Worm (Caenorhabditis elegans) whole organism, late embryonic: ENCODE measurements around the gene B0496.2.
A peak's percentile ranks its signal among the peaks of the same experiment; 100 is the strongest.

Experiments used
- C08G9.2 ChIP-seq: sonication (generic microtip); optimal IDR thresholded peaks from 2 replicates; lab custom pipeline; 2016; ENCODE audit warnings: mild to moderate bottlenecking, missing genetic modification characterization, moderate library complexity, missing compliant biosample characterization
- C38D4.7 ChIP-seq: fragments of 200-800 bp; sonication (Bioruptor generic); optimal IDR thresholded peaks from 2 replicates; lab custom pipeline; 2018; ENCODE audit warnings: mild to moderate bottlenecking, missing genetic modification characterization, moderate library complexity, missing compliant biosample characterization
- F13H6.1 ChIP-seq: sonication (generic microtip); optimal IDR thresholded peaks from 2 replicates; lab custom pipeline; 2016; ENCODE audit warnings: missing genetic modification characterization, missing compliant biosample characterization
- K02D7.2 ChIP-seq: sonication (generic microtip); optimal IDR thresholded peaks from 2 replicates; lab custom pipeline; 2017; ENCODE audit warnings: mild to moderate bottlenecking, missing genetic modification characterization, missing compliant biosample characterization
- K09A11.1 ChIP-seq: sonication (generic microtip); optimal IDR thresholded peaks from 2 replicates; lab custom pipeline; 2017; ENCODE audit warnings: antibody characterized with exemption, mild to moderate bottlenecking, missing genetic modification characterization, missing compliant biosample characterization; ENCODE audit not compliant: insufficient read depth
- T23F11.4 ChIP-seq: fragments of 200-800 bp; sonication (Bioruptor generic); optimal IDR thresholded peaks from 2 replicates; lab custom pipeline; 2018; ENCODE audit warnings: mild to moderate bottlenecking, missing genetic modification characterization, missing compliant biosample characterization
- ama-1 ChIP-seq: fragments of 150-350 bp; optimal IDR thresholded peaks from 2 replicates; lab custom pipeline; 2014
- ceh-14 ChIP-seq: sonication (generic microtip); optimal IDR thresholded peaks from 2 replicates; lab custom pipeline; 2016; ENCODE audit warnings: missing genotype, missing genetic modification characterization, missing compliant biosample characterization
- ceh-18 ChIP-seq: sonication (generic microtip); optimal IDR thresholded peaks from 2 replicates; lab custom pipeline; 2016; ENCODE audit warnings: missing genetic modification characterization, missing compliant biosample characterization
- ceh-2 ChIP-seq: sonication (generic microtip); optimal IDR thresholded peaks from 2 replicates; lab custom pipeline; 2016; ENCODE audit warnings: missing genotype, missing genetic modification characterization, missing compliant biosample characterization
- ceh-22 ChIP-seq: sonication (generic microtip); optimal IDR thresholded peaks from 2 replicates; lab custom pipeline; 2017; ENCODE audit warnings: missing biosample characterization, missing genetic modification characterization
- ceh-24 ChIP-seq: sonication (generic microtip); optimal IDR thresholded peaks from 2 replicates; lab custom pipeline; 2016; ENCODE audit warnings: mild to moderate bottlenecking, missing genetic modification characterization, missing compliant biosample characterization
- ceh-45 ChIP-seq: fragments of 200-800 bp; sonication (Bioruptor generic); IDR thresholded peaks from 2 replicates; pipeline ENCODE4 v1.3.6; 2022; ENCODE audit warnings: missing genetic modification reagents, missing genetic modification characterization, missing compliant biosample characterization
- ceh-48 ChIP-seq: sonication (generic microtip); optimal IDR thresholded peaks from 2 replicates; lab custom pipeline; 2016; ENCODE audit warnings: missing genetic modification characterization, inconsistent platforms, missing compliant biosample characterization
- ceh-9 ChIP-seq: sonication (generic microtip); optimal IDR thresholded peaks from 2 replicates; lab custom pipeline; 2016; ENCODE audit warnings: mild to moderate bottlenecking, missing genetic modification characterization, inconsistent platforms, missing compliant biosample characterization
- che-1 ChIP-seq: sonication (generic microtip); optimal IDR thresholded peaks from 2 replicates; lab custom pipeline; 2016; ENCODE audit warnings: mild to moderate bottlenecking, missing genetic modification characterization, missing compliant biosample characterization
- elt-2 ChIP-seq: sonication (generic microtip); optimal IDR thresholded peaks from 2 replicates; lab custom pipeline; 2016; ENCODE audit warnings: missing genetic modification reagents, missing genetic modification characterization, missing compliant biosample characterization
- elt-4 ChIP-seq: sonication (generic microtip); optimal IDR thresholded peaks from 2 replicates; lab custom pipeline; 2016; ENCODE audit warnings: missing genetic modification characterization, missing compliant biosample characterization
- ets-4 ChIP-seq: sonication (generic microtip); optimal IDR thresholded peaks from 2 replicates; lab custom pipeline; 2016; ENCODE audit warnings: missing genetic modification characterization, missing compliant biosample characterization
- fkh-6 ChIP-seq: sonication (generic microtip); optimal IDR thresholded peaks from 2 replicates; lab custom pipeline; 2016; ENCODE audit warnings: missing genetic modification characterization, missing compliant biosample characterization
- hlh-13 ChIP-seq: fragments of 200-800 bp; sonication (Bioruptor generic); optimal IDR thresholded peaks from 2 replicates; lab custom pipeline; 2018; ENCODE audit warnings: mild to moderate bottlenecking, missing genetic modification characterization, missing compliant biosample characterization
- hlh-15 ChIP-seq: sonication (generic microtip); optimal IDR thresholded peaks from 2 replicates; lab custom pipeline; 2016; ENCODE audit warnings: missing genetic modification characterization, missing compliant biosample characterization
- hlh-30 ChIP-seq: sonication (generic microtip); optimal IDR thresholded peaks from 2 replicates; lab custom pipeline; 2017; ENCODE audit warnings: antibody characterized with exemption, missing genetic modification characterization, missing compliant biosample characterization; ENCODE audit not compliant: insufficient read depth
- hlh-6 ChIP-seq: sonication (generic microtip); optimal IDR thresholded peaks from 2 replicates; lab custom pipeline; 2016; ENCODE audit warnings: missing genotype, missing genetic modification characterization, missing compliant biosample characterization
- hlh-8 ChIP-seq: sonication (generic microtip); optimal IDR thresholded peaks from 2 replicates; lab custom pipeline; 2016; ENCODE audit warnings: missing genotype, missing genetic modification characterization, missing compliant biosample characterization
- lim-6 ChIP-seq: sonication (generic microtip); optimal IDR thresholded peaks from 2 replicates; lab custom pipeline; 2016; ENCODE audit warnings: missing genetic modification characterization, missing compliant biosample characterization
- lin-11 ChIP-seq: fragments of 200-800 bp; sonication (Bioruptor generic); optimal IDR thresholded peaks from 2 replicates; lab custom pipeline; 2018; ENCODE audit warnings: mild to moderate bottlenecking, missing genetic modification characterization, missing compliant biosample characterization
- nfya-1 ChIP-seq: sonication (generic microtip); optimal IDR thresholded peaks from 2 replicates; lab custom pipeline; 2017; ENCODE audit warnings: missing genetic modification characterization, mild to moderate bottlenecking, missing compliant biosample characterization, antibody characterized with exemption, moderate library complexity
- nhr-11 ChIP-seq: fragments of 150-350 bp; optimal IDR thresholded peaks from 2 replicates; lab custom pipeline; 2014; ENCODE audit warnings: missing biosample characterization, missing genetic modification characterization
- nhr-232 ChIP-seq: sonication (generic microtip); optimal IDR thresholded peaks from 2 replicates; lab custom pipeline; 2016; ENCODE audit warnings: missing genetic modification characterization, missing compliant biosample characterization
- odd-2 ChIP-seq: sonication (generic microtip); optimal IDR thresholded peaks from 2 replicates; lab custom pipeline; 2017; ENCODE audit warnings: antibody characterized with exemption, mild to moderate bottlenecking, missing genetic modification characterization, missing compliant biosample characterization
- pag-3 ChIP-seq: sonication (generic microtip); optimal IDR thresholded peaks from 2 replicates; lab custom pipeline; 2016; ENCODE audit warnings: missing compliant biosample characterization, missing genetic modification characterization, borderline replicate concordance
- pat-9 ChIP-seq: fragments of 200-800 bp; sonication (Bioruptor generic); optimal IDR thresholded peaks from 2 replicates; lab custom pipeline; 2018; ENCODE audit warnings: mild to moderate bottlenecking, missing genetic modification characterization, moderate library complexity, missing compliant biosample characterization
- pha-4 ChIP-seq: fragments of 150-350 bp; optimal IDR thresholded peaks from 2 replicates; lab custom pipeline; 2018; ENCODE audit warnings: missing biosample characterization, missing genetic modification reagents, missing genetic modification characterization
- pqm-1 ChIP-seq: sonication (generic microtip); optimal IDR thresholded peaks from 2 replicates; lab custom pipeline; 2016; ENCODE audit warnings: missing genetic modification characterization, missing compliant biosample characterization
- ref-2 ChIP-seq: sonication (generic microtip); optimal IDR thresholded peaks from 2 replicates; lab custom pipeline; 2016; ENCODE audit warnings: missing genetic modification characterization, missing compliant biosample characterization
- rnt-1 ChIP-seq: sonication (generic microtip); optimal IDR thresholded peaks from 2 replicates; lab custom pipeline; 2016; ENCODE audit warnings: missing genetic modification characterization, missing compliant biosample characterization
- sdc-2 ChIP-seq: sonication (generic microtip); optimal IDR thresholded peaks from 2 replicates; lab custom pipeline; 2016; ENCODE audit warnings: missing genotype, missing genetic modification characterization, missing compliant biosample characterization
- sox-4 ChIP-seq: sonication (generic microtip); optimal IDR thresholded peaks from 2 replicates; lab custom pipeline; 2017; ENCODE audit warnings: mild to moderate bottlenecking, missing genetic modification characterization, inconsistent platforms, missing compliant biosample characterization
- tbx-2 ChIP-seq: sonication (generic microtip); optimal IDR thresholded peaks from 2 replicates; lab custom pipeline; 2016; ENCODE audit warnings: missing genetic modification characterization, missing compliant biosample characterization
- tbx-7 ChIP-seq: sonication (generic microtip); optimal IDR thresholded peaks from 2 replicates; lab custom pipeline; 2016; ENCODE audit warnings: missing genotype, missing genetic modification characterization, missing compliant biosample characterization
- ttx-3 ChIP-seq: sonication (generic microtip); optimal IDR thresholded peaks from 2 replicates; lab custom pipeline; 2016; ENCODE audit warnings: missing genetic modification reagents, missing genetic modification characterization, missing compliant biosample characterization
- unc-42 ChIP-seq: sonication (generic microtip); optimal IDR thresholded peaks from 2 replicates; lab custom pipeline; 2016; ENCODE audit warnings: missing genotype, missing genetic modification characterization, missing compliant biosample characterization
- unc-55 ChIP-seq: sonication (generic microtip); optimal IDR thresholded peaks from 2 replicates; lab custom pipeline; 2017; ENCODE audit warnings: missing biosample characterization, missing genetic modification reagents, missing genetic modification characterization
- unc-86 ChIP-seq: sonication (generic microtip); optimal IDR thresholded peaks from 2 replicates; lab custom pipeline; 2016; ENCODE audit warnings: missing genetic modification characterization, missing compliant biosample characterization
- zip-5 ChIP-seq: sonication (generic microtip); optimal IDR thresholded peaks from 2 replicates; lab custom pipeline; 2016; ENCODE audit warnings: missing genetic modification characterization, missing compliant biosample characterization
- ztf-16 ChIP-seq: sonication (generic microtip); optimal IDR thresholded peaks from 2 replicates; lab custom pipeline; 2017; ENCODE audit warnings: missing genetic modification characterization, missing compliant biosample characterization

B0496.2 gene

ce11 chrIV:7486201-7486947, 38.7 kb downstream of the B0496.2 start, which contains the start of the genes his-61 and his-62 (continued):
- TF ChIP-seq nhr-232 (no peak), unc-86 (peak; percentile 65), sdc-2 (tag; lab: Kevin White, UChicago) (peak; percentile 50), hlh-8 (tag; lab: Kevin White, UChicago) (no peak), hlh-15 (tag; lab: Kevin White, UChicago) (no peak), pha-4 (tag; lab: Kevin White, UChicago) (no peak), ceh-18 (peak; percentile 43), hlh-6 (peak; percentile 36), unc-42 (tag; lab: Kevin White, UChicago) (peak; percentile 43), fkh-6 (no peak), tbx-2 (tag; lab: Kevin White, UChicago) (peak; percentile 88), odd-2 (tag; lab: Kevin White, UChicago) (no peak), ceh-2 (tag; lab: Kevin White, UChicago) (peak; percentile 60), lin-11 (tag; lab: Kevin White, UChicago) (no peak), ceh-22 (tag; lab: Kevin White, UChicago) (no peak), ref-2 (peak; percentile 67), F13H6.1 (no peak), sox-4 (no peak), K09A11.1 (tag; lab: Kevin White, UChicago) (no peak), K02D7.2 (tag; lab: Kevin White, UChicago) (no peak), ama-1 (no peak), pat-9 (tag; lab: Kevin White, UChicago) (no peak), che-1 (tag; lab: Kevin White, UChicago) (no peak), ceh-9 (no peak), C38D4.7 (GFP tag; lab: Kevin White, UChicago) (no peak), unc-55 (GFP tag; lab: Kevin White, UChicago) (peak; percentile 80), nhr-11 (tag; lab: Kevin White, UChicago) (no peak), ceh-45 (GFP tag; lab: Robert Waterston, UW) (peak; percentile 66; the same call in 1 of the 2 replicates), zip-5 (no peak), rnt-1 (tag; lab: Kevin White, UChicago) (peak; percentile 65), ceh-14 (tag; lab: Kevin White, UChicago) (peak; percentile 38), hlh-30 (tag; lab: Kevin White, UChicago) (no peak), lim-6 (no peak), ttx-3 (tag; lab: Kevin White, UChicago) (no peak), pag-3 (tag; lab: Kevin White, UChicago) (no peak), ceh-48 (no peak), ets-4 (tag; lab: Kevin White, UChicago) (peak; percentile 61), ztf-16 (tag; lab: Kevin White, UChicago) (peak; percentile 44), tbx-7 (peak; percentile 69), C08G9.2 (peak; percentile 57), elt-4 (tag; lab: Kevin White, UChicago) (no peak), ceh-24 (no peak), nfya-1 (tag; lab: Kevin White, UChicago) (peak; percentile 81), pqm-1 (tag; lab: Kevin White, UChicago) (no peak), hlh-13 (GFP tag; lab: Kevin White, UChicago) (no peak), elt-2 (tag; lab: Kevin White, UChicago) (peak; percentile 71), T23F11.4 (no peak)
